Worm (Caenorhabditis elegans) whole organism, L4 larva: ENCODE measurements around the gene T28C6.11.

ENCODE experiments used
- Y75B8A.6 ChIP-seq: fragments of 200-800 bp; sonication (Bioruptor generic); IDR thresholded peaks from 2 replicates; pipeline ENCODE4 v1.3.6; 2022; ENCODE audit warnings: missing genetic modification reagents, missing genetic modification characterization, missing compliant biosample characterization
- attf-4 ChIP-seq: sonication (generic microtip); optimal IDR thresholded peaks from 3 replicates; lab custom pipeline; 2017; ENCODE audit warnings: missing biosample characterization, missing genetic modification characterization
- unc-130 ChIP-seq: sonication (generic microtip); optimal IDR thresholded peaks from 2 replicates; lab custom pipeline; 2016; ENCODE audit warnings: missing genetic modification reagents, missing genetic modification characterization, missing compliant biosample characterization
- unc-62 ChIP-seq, 3 experiments: fragments of 150-350 bp in 1 of 3; sonication (generic microtip); optimal IDR thresholded peaks in 2 of 3; peaks in 1 of 3; 1 replicate in 1 of 3; 2 replicates in 2 of 3; lab custom pipeline; 2014 to 2017; ENCODE audit warnings: missing biosample characterization in 3 of 3, missing genetic modification characterization in 3 of 3, missing genetic modification reagents in 3 of 3, missing genotype in 1 of 3
- zip-2 ChIP-seq: fragments of 150-350 bp; optimal IDR thresholded peaks from 2 replicates; lab custom pipeline; 2014; ENCODE audit warnings: missing biosample characterization, missing genetic modification characterization

DNA sequence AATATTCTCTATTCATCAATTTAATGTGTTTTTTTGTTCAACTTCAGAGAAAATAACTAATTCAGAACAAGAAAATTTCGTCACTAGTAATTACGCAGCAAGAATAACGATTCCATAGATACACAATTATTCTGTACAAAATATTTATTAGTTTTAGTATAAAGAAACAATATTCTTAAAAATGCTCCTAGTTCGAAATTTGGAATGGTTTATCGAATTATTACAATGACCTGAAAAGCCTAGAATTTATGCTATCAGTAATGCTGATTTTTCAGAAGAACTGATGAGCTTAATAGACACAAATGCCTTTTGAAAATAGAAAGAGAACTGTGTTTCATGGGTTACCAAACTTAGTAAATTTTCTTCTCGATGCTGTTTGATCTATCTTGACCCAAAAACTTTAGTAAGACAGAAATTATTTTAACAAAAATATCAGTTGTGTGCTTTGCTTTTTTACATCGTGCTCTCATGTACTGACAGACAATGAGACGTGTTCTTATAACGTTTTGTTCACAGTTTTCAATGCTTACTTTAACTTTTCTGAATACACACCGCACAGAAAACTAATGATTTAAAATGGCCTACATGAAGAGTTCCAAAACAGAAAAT lies 14.0 kb downstream of the T28C6.11 start:
- TF ChIP-seq unc-130 (GFP tag; lab: Kevin White, UChicago) (no peak), attf-4 (tag; lab: Kevin White, UChicago) (no peak), Y75B8A.6 (GFP tag; lab: Robert Waterston, UW) (no peak), zip-2 (tag; lab: Kevin White, UChicago) (no peak), unc-62 (GFP tag; optimal IDR thresholded peaks at IDR 0.05 in 1 of 2; lab: Kevin White, UChicago) (no peak), unc-62 (tag; optimal IDR thresholded peaks at IDR 0.05; lab: Kevin White, UChicago) (no peak)
